Worm (Caenorhabditis elegans) whole organism, midembryonic: ENCODE results near the gene F32D8.12.

ENCODE experiments used
- T22C8.4 ChIP-seq: fragments of 200-800 bp; sonication (Bioruptor generic); IDR thresholded peaks from 2 replicates; pipeline ENCODE4 v1.3.6; 2022; ENCODE audit warnings: missing genetic modification characterization, missing compliant biosample characterization
- cog-1 ChIP-seq: sonication (generic microtip); optimal IDR thresholded peaks from 2 replicates; lab custom pipeline; 2016; ENCODE audit warnings: missing genetic modification characterization, missing compliant biosample characterization
- flt-1 ChIP-seq: fragments of 200-800 bp; sonication (Bioruptor generic); IDR thresholded peaks from 2 replicates; pipeline ENCODE4 v1.3.6; 2022; ENCODE audit warnings: missing genetic modification characterization, missing compliant biosample characterization
- klf-2 ChIP-seq: fragments of 200-800 bp; sonication (Bioruptor generic); conservative IDR thresholded peaks from 2 replicates; pipeline ENCODE4 v1.3.6; 2022; ENCODE audit warnings: missing genetic modification reagents, missing genetic modification characterization, missing compliant biosample characterization
- med-1 ChIP-seq: sonication (generic microtip); optimal IDR thresholded peaks from 2 replicates; lab custom pipeline; 2017; ENCODE audit warnings: missing genetic modification characterization, mild to moderate bottlenecking, missing compliant biosample characterization, antibody characterized with exemption, missing genetic modification reagents; ENCODE audit not compliant: insufficient read depth
- ref-1 ChIP-seq: fragments of 200-800 bp; sonication (Bioruptor generic); conservative IDR thresholded peaks from 2 replicates; pipeline ENCODE4 v1.3.6; 2022; ENCODE audit warnings: missing genetic modification reagents, missing genetic modification characterization, missing compliant biosample characterization
- tab-1 ChIP-seq: fragments of 200-800 bp; sonication (Bioruptor generic); IDR thresholded peaks from 2 replicates; pipeline ENCODE4 v1.3.6; 2022; ENCODE audit warnings: missing genetic modification characterization, missing compliant biosample characterization
- ztf-23 ChIP-seq: fragments of 200-800 bp; sonication (Bioruptor generic); IDR thresholded peaks from 2 replicates; pipeline ENCODE4 v1.3.6; 2022; ENCODE audit warnings: missing genetic modification reagents, missing genetic modification characterization, missing compliant biosample characterization
- ztf-29 ChIP-seq: fragments of 200-800 bp; sonication (Bioruptor generic); IDR thresholded peaks from 2 replicates; pipeline ENCODE4 v1.3.6; 2022; ENCODE audit warnings: missing genetic modification reagents, missing genetic modification characterization, missing compliant biosample characterization

The F32D8.12 gene

ce11 chrV:10860526-10861037 is 30.2 kb downstream of the F32D8.12 start:
- TF ChIP-seq cog-1 (tag; lab: Kevin White, UChicago) (no peak), klf-2 (GFP tag; lab: Robert Waterston, UW) (no peak), tab-1 (GFP tag; lab: Robert Waterston, UW) (no peak), ref-1 (GFP tag; lab: Robert Waterston, UW) (no peak)

ce11 chrV:10859775-10860174 is 31.1 kb downstream of the F32D8.12 start:
- TF ChIP-seq ztf-23 (GFP tag; lab: Robert Waterston, UW) = no peak
- no peak for TF ChIP-seq tab-1 (GFP tag; lab: Robert Waterston, UW)
- no peak for TF ChIP-seq ztf-29
- TF ChIP-seq T22C8.4 (GFP tag; lab: Robert Waterston, UW) = no peak
- no peak for TF ChIP-seq ref-1 (GFP tag; lab: Robert Waterston, UW)
- no peak for TF ChIP-seq med-1 (GFP tag; lab: Kevin White, UChicago)
- TF ChIP-seq flt-1 (GFP tag; lab: Robert Waterston, UW) = no peak
- no peak for TF ChIP-seq cog-1 (tag; lab: Kevin White, UChicago)
- no peak for TF ChIP-seq klf-2 (GFP tag; lab: Robert Waterston, UW)

ce11 chrV:10859048-10859637 is 31.7 kb downstream of the F32D8.12 start:
- TF ChIP-seq klf-2 (GFP tag; lab: Robert Waterston, UW) = no peak
- TF ChIP-seq ztf-23 (GFP tag; lab: Robert Waterston, UW) = no peak
- no peak for TF ChIP-seq T22C8.4 (GFP tag; lab: Robert Waterston, UW)
- TF ChIP-seq tab-1 (GFP tag; lab: Robert Waterston, UW) = no peak

ce11 chrV:10858340-10858739 is 32.5 kb downstream of the F32D8.12 start:
- TF ChIP-seq ztf-29 (no peak), flt-1 (GFP tag; lab: Robert Waterston, UW) (peak; percentile 42; the same call in 1 of the 2 replicates), ztf-23 (GFP tag; lab: Robert Waterston, UW) (0 out of 2 replicates have a peak, but pooled peaks have one; percentile 8)

- no peak for TF ChIP-seq klf-2 (GFP tag; lab: Robert Waterston, UW)
- no peak for TF ChIP-seq ztf-29
- no peak for TF ChIP-seq cog-1 (tag; lab: Kevin White, UChicago)
- no peak for TF ChIP-seq ref-1 (GFP tag; lab: Robert Waterston, UW)
- no peak for TF ChIP-seq tab-1 (GFP tag; lab: Robert Waterston, UW)
- TF ChIP-seq T22C8.4 (GFP tag; lab: Robert Waterston, UW) = no peak
- TF ChIP-seq flt-1 (GFP tag; lab: Robert Waterston, UW) = no peak
Measured at ce11 chrV:10856901-10857637, 33.8 kb downstream of the F32D8.12 start.

- TF ChIP-seq ztf-23 (GFP tag; lab: Robert Waterston, UW) (no peak), ztf-29 (no peak), ref-1 (GFP tag; lab: Robert Waterston, UW) (no peak), klf-2 (GFP tag; lab: Robert Waterston, UW) (no peak), cog-1 (tag; lab: Kevin White, UChicago) (no peak), T22C8.4 (GFP tag; lab: Robert Waterston, UW) (no peak), med-1 (GFP tag; lab: Kevin White, UChicago) (no peak), flt-1 (GFP tag; lab: Robert Waterston, UW) (no peak), tab-1 (GFP tag; lab: Robert Waterston, UW) (no peak)
Measured at ce11 chrV:10855363-10855762, 35.5 kb downstream of the F32D8.12 start.

ce11 chrV:10854197-10854596 is 36.6 kb downstream of the F32D8.12 start:
- TF ChIP-seq flt-1 (GFP tag; lab: Robert Waterston, UW) = no peak
- TF ChIP-seq klf-2 (GFP tag; lab: Robert Waterston, UW) = no peak

ce11 chrV:10846893-10847292 is 43.9 kb downstream of the F32D8.12 start, which contains the start of gene C29A12.6:
TSS of gene C29A12.6 (plus strand) at chrV:10847193.
- TF ChIP-seq med-1 (GFP tag; lab: Kevin White, UChicago) (no peak), klf-2 (GFP tag; lab: Robert Waterston, UW) (no peak), cog-1 (tag; lab: Kevin White, UChicago) (no peak), ztf-29 (no peak), ztf-23 (GFP tag; lab: Robert Waterston, UW) (no peak), T22C8.4 (GFP tag; lab: Robert Waterston, UW) (no peak), ref-1 (GFP tag; lab: Robert Waterston, UW) (no peak), tab-1 (GFP tag; lab: Robert Waterston, UW) (no peak), flt-1 (GFP tag; lab: Robert Waterston, UW) (no peak)

- no peak for TF ChIP-seq klf-2 (GFP tag; lab: Robert Waterston, UW)
- no peak for TF ChIP-seq tab-1 (GFP tag; lab: Robert Waterston, UW)
- no peak for TF ChIP-seq ztf-23 (GFP tag; lab: Robert Waterston, UW)
- no peak for TF ChIP-seq cog-1 (tag; lab: Kevin White, UChicago)
- TF ChIP-seq med-1 (GFP tag; lab: Kevin White, UChicago) = no peak
- no peak for TF ChIP-seq T22C8.4 (GFP tag; lab: Robert Waterston, UW)
- no peak for TF ChIP-seq ztf-29
- TF ChIP-seq flt-1 (GFP tag; lab: Robert Waterston, UW) = no peak
Measured at ce11 chrV:10839398-10839797, 51.4 kb downstream of the F32D8.12 start.
